Fruit fly (Drosophila melanogaster): Measurements from ENCODE around the gene CycT.
A peak's percentile ranks its signal among the peaks of the same experiment; 100 is the strongest.

The CycT gene

dm6 chr3L:17590455-17591216 is 33.0 kb upstream of the CycT start (continued):
- TF ChIP-seq so (GFP tag; IDR thresholded peaks at IDR 0.05) (peak; percentile 58; the same call in 1 of the 3 replicates), sr (GFP tag; IDR thresholded peaks at IDR 0.05) (peak; percentile 21; the same call in 1 of the 3 replicates), maf-S (GFP tag; optimal IDR thresholded peaks at IDR 0.05) (no peak), HLH4C (GFP tag; IDR thresholded peaks at IDR 0.05; ENCODE audit: partially characterized antibody) (0 out of 3 replicates have a peak, but pooled peaks have one; percentile 23), CG5180 (GFP tag; optimal IDR thresholded peaks at IDR 0.05) (peak; percentile 66), CG15073 (GFP tag; optimal IDR thresholded peaks at IDR 0.05) (no peak), NFAT (GFP tag; IDR thresholded peaks at IDR 0.05) (0 out of 2 replicates have a peak, but pooled peaks have one; percentile 17), Trl (optimal IDR thresholded peaks at IDR 0.05) (peak; percentile 86 to 98), Trl (GFP tag; optimal IDR thresholded peaks at IDR 0.05) (no peak), fd64A (GFP tag; optimal IDR thresholded peaks at IDR 0.05) (peak; percentile 40), kay (GFP tag; optimal IDR thresholded peaks at IDR 0.05) (peak; percentile 17), Asciz (GFP tag; optimal IDR thresholded peaks at IDR 0.05) (no peak), gem (tag; optimal IDR thresholded peaks at IDR 0.05) (peak; percentile 53), CG11504 (tag; optimal IDR thresholded peaks at IDR 0.05) (peak; percentile 35), Ravus (GFP tag; IDR thresholded peaks at IDR 0.05) (no peak), CG3065 (GFP tag; optimal IDR thresholded peaks at IDR 0.05) (no peak), inv (GFP tag; IDR thresholded peaks at IDR 0.05; ENCODE audit: partially characterized antibody) (no peak), rib (GFP tag; IDR thresholded peaks at IDR 0.05) (0 out of 2 replicates have a peak, but pooled peaks have one; percentile 43), CG3163 (GFP tag; optimal IDR thresholded peaks at IDR 0.05) (no peak), ftz-f1 (GFP tag; optimal IDR thresholded peaks at IDR 0.05) (peak; percentile 81), CG12155 (GFP tag; optimal IDR thresholded peaks at IDR 0.05) (peak; percentile 37), CG7556 (GFP tag; optimal IDR thresholded peaks at IDR 0.05) (no peak), CG7745 (tag; optimal IDR thresholded peaks at IDR 0.05) (no peak), crol (GFP tag; IDR thresholded peaks at IDR 0.05) (peak; percentile 97), sd (tag; optimal IDR thresholded peaks at IDR 0.05) (peak; percentile 96), nom (GFP tag; optimal IDR thresholded peaks at IDR 0.05) (peak; percentile 28), CG2712 (tag; optimal IDR thresholded peaks at IDR 0.05) (no peak), insv (GFP tag; optimal IDR thresholded peaks at IDR 0.05) (no peak), bbx (GFP tag; IDR thresholded peaks at IDR 0.05; ENCODE audit: partially characterized antibody) (peak; percentile 34; the same call in 1 of the 2 replicates), eyg (GFP tag; optimal IDR thresholded peaks at IDR 0.05) (no peak), NC2β (GFP tag; optimal IDR thresholded peaks at IDR 0.05) (no peak), ci (GFP tag; IDR thresholded peaks at IDR 0.05) (peak; percentile 64; the same call in 2 of the 3 replicates), CG13775 (GFP tag; optimal IDR thresholded peaks at IDR 0.05) (no peak), caup (GFP tag; optimal IDR thresholded peaks at IDR 0.05; ENCODE audit: severe bottlenecking) (no peak), E2f2 (GFP tag; IDR thresholded peaks at IDR 0.05) (0 out of 2 replicates have a peak, but pooled peaks have one; percentile 20), CG7963 (GFP tag; IDR thresholded peaks at IDR 0.05; ENCODE audit: partially characterized antibody) (0 out of 3 replicates have a peak, but pooled peaks have one; percentile 21), hbn (GFP tag; IDR thresholded peaks at IDR 0.05; ENCODE audit: partially characterized antibody) (0 out of 2 replicates have a peak, but pooled peaks have one; percentile 22), oc (tag; optimal IDR thresholded peaks at IDR 0.05) (peak; percentile 8), CG10321 (GFP tag; IDR thresholded peaks at IDR 0.05) (0 out of 2 replicates have a peak, but pooled peaks have one; percentile 28), ac (GFP tag; optimal IDR thresholded peaks at IDR 0.05) (no peak), grn (GFP tag; optimal IDR thresholded peaks at IDR 0.05) (peak; percentile 63), Atf6 (GFP tag; IDR thresholded peaks at IDR 0.05) (peak; percentile 47), abd-A (tag; optimal IDR thresholded peaks at IDR 0.05) (no peak), Eip74EF (GFP tag; optimal IDR thresholded peaks at IDR 0.05) (peak in 1 of 2 experiments; percentile 47), Ptx1 (GFP tag; IDR thresholded peaks at IDR 0.05) (0 out of 2 replicates have a peak, but pooled peaks have one; percentile 5), Deaf1 (tag; optimal IDR thresholded peaks at IDR 0.05) (peak; percentile 43), odd (GFP tag; optimal IDR thresholded peaks at IDR 0.05) (no peak)
